Worm (Caenorhabditis elegans): ENCODE data around the gene ttr-2.

DNA sequence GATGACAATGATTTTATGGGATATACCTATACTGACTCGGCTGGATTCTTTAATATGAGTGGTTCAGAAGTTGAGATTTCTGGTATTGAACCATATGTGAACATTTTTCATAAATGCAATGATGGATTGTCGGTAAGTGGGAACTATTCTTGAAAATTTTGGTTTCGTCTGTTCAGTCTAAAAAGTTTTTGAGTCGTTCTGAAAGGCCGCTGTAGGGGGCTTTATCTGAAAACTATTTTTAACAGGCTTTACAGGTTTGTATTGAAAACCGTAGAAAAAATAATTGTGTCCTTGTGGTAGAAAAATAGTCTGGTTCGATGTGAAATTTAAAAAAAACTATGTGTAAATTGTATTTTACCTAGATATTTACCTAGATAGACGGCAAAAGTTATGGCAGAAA lies 2.0 kb downstream of the ttr-2 start:
- TF ChIP-seq ama-1 (optimal IDR thresholded peaks at IDR 0.05) (no peak), flt-1 (GFP tag; IDR thresholded peaks at IDR 0.05) (no peak), ets-7 (tag; optimal IDR thresholded peaks at IDR 0.05) (no peak), scrt-1 (GFP tag; IDR thresholded peaks at IDR 0.05) (no peak), ceh-13 (GFP tag; optimal IDR thresholded peaks at IDR 0.05) (no peak), F13C5.2 (tag; optimal IDR thresholded peaks at IDR 0.05) (no peak), ceh-36 (tag; optimal IDR thresholded peaks at IDR 0.05) (no peak), tra-4 (tag; optimal IDR thresholded peaks at IDR 0.05) (no peak), hnd-1 (tag; optimal IDR thresholded peaks at IDR 0.05) (no peak), hmbx-1 (tag; optimal IDR thresholded peaks at IDR 0.05) (no peak)
